Worm (Caenorhabditis elegans) whole organism, midembryonic: Measurements from ENCODE around the gene vab-3.

Experiments used
- T22C8.4 ChIP-seq: fragments of 200-800 bp; sonication (Bioruptor generic); IDR thresholded peaks from 2 replicates; pipeline ENCODE4 v1.3.6; 2022; ENCODE audit warnings: missing genetic modification characterization, missing compliant biosample characterization
- flt-1 ChIP-seq: fragments of 200-800 bp; sonication (Bioruptor generic); IDR thresholded peaks from 2 replicates; pipeline ENCODE4 v1.3.6; 2022; ENCODE audit warnings: missing genetic modification characterization, missing compliant biosample characterization
- klf-2 ChIP-seq: fragments of 200-800 bp; sonication (Bioruptor generic); conservative IDR thresholded peaks from 2 replicates; pipeline ENCODE4 v1.3.6; 2022; ENCODE audit warnings: missing genetic modification reagents, missing genetic modification characterization, missing compliant biosample characterization
- med-1 ChIP-seq: sonication (generic microtip); optimal IDR thresholded peaks from 2 replicates; lab custom pipeline; 2017; ENCODE audit warnings: missing genetic modification characterization, mild to moderate bottlenecking, missing compliant biosample characterization, antibody characterized with exemption, missing genetic modification reagents; ENCODE audit not compliant: insufficient read depth
- tab-1 ChIP-seq: fragments of 200-800 bp; sonication (Bioruptor generic); IDR thresholded peaks from 2 replicates; pipeline ENCODE4 v1.3.6; 2022; ENCODE audit warnings: missing genetic modification characterization, missing compliant biosample characterization
- ztf-23 ChIP-seq: fragments of 200-800 bp; sonication (Bioruptor generic); IDR thresholded peaks from 2 replicates; pipeline ENCODE4 v1.3.6; 2022; ENCODE audit warnings: missing genetic modification reagents, missing genetic modification characterization, missing compliant biosample characterization
- ztf-29 ChIP-seq: fragments of 200-800 bp; sonication (Bioruptor generic); IDR thresholded peaks from 2 replicates; pipeline ENCODE4 v1.3.6; 2022; ENCODE audit warnings: missing genetic modification reagents, missing genetic modification characterization, missing compliant biosample characterization

- TF ChIP-seq klf-2 = no peak
- TF ChIP-seq tab-1 (GFP tag; lab: Robert Waterston, UW) = no peak
- no peak for TF ChIP-seq T22C8.4 (GFP tag; lab: Robert Waterston, UW)
- no peak for TF ChIP-seq med-1
- no peak for TF ChIP-seq ztf-29 (GFP tag; lab: Robert Waterston, UW)
- TF ChIP-seq ztf-23 (GFP tag; lab: Robert Waterston, UW) = no peak
- no peak for TF ChIP-seq flt-1
Observed at ce11 chrX:10516549-10516948, 16.9 kb downstream of the vab-3 start.
